Fruit fly (Drosophila melanogaster): Measurements from ENCODE around the gene Apoltp.

DNA sequence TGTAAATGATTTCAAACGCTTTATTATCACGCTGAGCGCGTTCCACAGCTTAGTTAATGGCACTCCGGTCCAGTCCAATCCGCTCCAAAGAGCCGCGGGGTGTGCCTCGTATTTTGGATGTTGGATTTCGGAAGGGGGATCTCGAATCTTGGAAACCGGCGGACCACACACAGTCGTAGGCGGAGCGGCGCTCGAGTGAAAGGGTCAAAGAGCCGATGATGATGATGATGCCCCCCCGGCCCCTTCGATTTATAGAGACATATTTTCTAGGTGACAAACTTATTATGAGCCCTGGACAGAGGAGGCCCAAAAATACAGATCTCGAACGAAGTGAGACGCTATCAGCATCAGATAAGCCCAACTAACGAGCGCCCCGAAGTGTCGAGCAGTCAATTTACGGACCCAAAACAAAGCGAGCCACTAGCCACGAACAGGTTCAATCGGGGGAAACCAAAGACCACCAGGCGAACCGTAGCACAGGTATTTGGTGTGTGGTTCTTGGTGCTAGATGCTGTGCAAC lies 24.6 kb upstream of the Apoltp start:
- TF ChIP-seq ttk (optimal IDR thresholded peaks at IDR 0.05) (no peak), Sin3A (optimal IDR thresholded peaks at IDR 0.05) (no peak), h (optimal IDR thresholded peaks at IDR 0.05) (no peak), Myc (optimal IDR thresholded peaks at IDR 0.05) (no peak), psq (optimal IDR thresholded peaks at IDR 0.05) (no peak), insv (optimal IDR thresholded peaks at IDR 0.05) (no peak)

All from Kc167 (cell line).